Fruit fly (Drosophila melanogaster) whole organism, adult: ENCODE measurements around the gene sturkopf.
A peak's percentile ranks its signal among the peaks of the same experiment; 100 is the strongest.

ENCODE experiments used
- CG11617 ChIP-seq: fragments of 200-800 bp; sonication (Bioruptor generic); optimal IDR thresholded peaks from 2 replicates; lab custom pipeline; 2017; ENCODE audit warnings: mild to moderate bottlenecking, missing biosample characterization, missing genetic modification reagents, missing genetic modification characterization
- CG12768 ChIP-seq: fragments of 200-800 bp; sonication (Bioruptor generic); optimal IDR thresholded peaks from 2 replicates; lab custom pipeline; 2017; ENCODE audit warnings: missing biosample characterization, missing genetic modification characterization, mild to moderate bottlenecking, moderate library complexity, missing genetic modification reagents
- CG14711 ChIP-seq: fragments of 200-800 bp; sonication (Bioruptor generic); optimal IDR thresholded peaks from 2 replicates; lab custom pipeline; 2018; ENCODE audit warnings: missing biosample characterization, mild to moderate bottlenecking, missing genetic modification characterization, moderate library complexity
- CG1620 ChIP-seq: fragments of 200-800 bp; sonication (Bioruptor generic); optimal IDR thresholded peaks from 2 replicates; lab custom pipeline; 2016; ENCODE audit warnings: missing biosample characterization, missing genetic modification characterization
- CG33017 ChIP-seq: fragments of 200-800 bp; sonication (Bioruptor generic); optimal IDR thresholded peaks from 2 replicates; lab custom pipeline; 2018; ENCODE audit warnings: missing biosample characterization, mild to moderate bottlenecking, missing genetic modification characterization, moderate library complexity
- CG5204 ChIP-seq: fragments of 200-800 bp; sonication (Bioruptor generic); optimal IDR thresholded peaks from 2 replicates; lab custom pipeline; 2016; ENCODE audit warnings: missing biosample characterization, missing genetic modification characterization
- CG7045 ChIP-seq: fragments of 200-800 bp; sonication (Bioruptor generic); optimal IDR thresholded peaks from 2 replicates; lab custom pipeline; 2017; ENCODE audit warnings: missing biosample characterization, mild to moderate bottlenecking, missing genetic modification characterization
- CG7101 ChIP-seq: fragments of 200-800 bp; sonication (Bioruptor generic); optimal IDR thresholded peaks from 2 replicates; lab custom pipeline; 2018; ENCODE audit warnings: missing biosample characterization, mild to moderate bottlenecking, missing genetic modification characterization, moderate library complexity
- Clk ChIP-seq: fragments of 200-800 bp; sonication (Bioruptor generic); optimal IDR thresholded peaks from 2 replicates; lab custom pipeline; 2017; ENCODE audit warnings: missing biosample characterization, missing genetic modification characterization
- Crg-1 ChIP-seq: fragments of 200-800 bp; sonication (Bioruptor generic); optimal IDR thresholded peaks from 2 replicates; lab custom pipeline; 2016; ENCODE audit warnings: missing biosample characterization, missing genetic modification characterization
- Hr96 ChIP-seq: fragments of 200-800 bp; sonication (Bioruptor generic); optimal IDR thresholded peaks from 2 replicates; lab custom pipeline; 2016; ENCODE audit warnings: missing biosample characterization, missing genetic modification characterization
- Mnt ChIP-seq: fragments of 200-800 bp; sonication (Bioruptor generic); optimal IDR thresholded peaks from 2 replicates; lab custom pipeline; 2016; ENCODE audit warnings: missing biosample characterization, mild to moderate bottlenecking, missing genetic modification characterization
- bab1 ChIP-seq: fragments of 200-800 bp; sonication (Bioruptor generic); optimal IDR thresholded peaks from 3 replicates; lab custom pipeline; 2019; ENCODE audit warnings: missing biosample characterization, mild to moderate bottlenecking, missing genetic modification characterization, moderate library complexity
- cic ChIP-seq: fragments of 200-800 bp; sonication (Bioruptor generic); optimal IDR thresholded peaks from 2 replicates; lab custom pipeline; 2017; ENCODE audit warnings: missing biosample characterization, mild to moderate bottlenecking, missing genetic modification characterization, moderate library complexity
- cnc ChIP-seq, 2 experiments: fragments of >200 bp; optimal IDR thresholded peaks; 2 replicates each; lab custom pipeline; 2017
- kay ChIP-seq: fragments of 200-800 bp; sonication (Bioruptor generic); peaks from one replicate; lab custom pipeline; 2016; ENCODE audit warnings: missing biosample characterization, missing genetic modification characterization, borderline replicate concordance
- ovo ChIP-seq: fragments of 200-800 bp; sonication (Bioruptor generic); optimal IDR thresholded peaks from 2 replicates; lab custom pipeline; 2016; ENCODE audit warnings: missing biosample characterization, missing genetic modification characterization
- pad ChIP-seq: fragments of 200-800 bp; sonication (Bioruptor generic); optimal IDR thresholded peaks from 3 replicates; lab custom pipeline; 2017; ENCODE audit warnings: missing biosample characterization, missing genetic modification characterization, mild to moderate bottlenecking, moderate library complexity, missing genetic modification reagents
- tj ChIP-seq: fragments of 200-800 bp; sonication (Bioruptor generic); optimal IDR thresholded peaks from 3 replicates; lab custom pipeline; 2017; ENCODE audit warnings: missing biosample characterization, mild to moderate bottlenecking, missing genetic modification characterization, moderate library complexity
- toe ChIP-seq: fragments of 200-800 bp; sonication (Bioruptor generic); optimal IDR thresholded peaks from 2 replicates; lab custom pipeline; 2016; ENCODE audit warnings: missing biosample characterization, missing genetic modification characterization

sturkopf gene

dm6 chr3L:1322706-1323105, 9.5 kb upstream of the sturkopf start, which contains the start of gene CG9184:
Gene CG9184, minus strand, starts transcription at chr3L:1322806.
- no peak for TF ChIP-seq Clk (GFP tag; lab: Kevin White, UChicago)

- TF ChIP-seq CG1620 (GFP tag; lab: Kevin White, UChicago) (no peak), cnc (optimal IDR thresholded peaks at IDR 0.05; lab: Kevin White, UChicago) (peak in 1 of 2 experiments; percentile 27), CG11617 (GFP tag; lab: Kevin White, UChicago) (no peak)
Measured at dm6 chr3L:1322159-1322558, 9.0 kb upstream of the sturkopf start.

DNA sequence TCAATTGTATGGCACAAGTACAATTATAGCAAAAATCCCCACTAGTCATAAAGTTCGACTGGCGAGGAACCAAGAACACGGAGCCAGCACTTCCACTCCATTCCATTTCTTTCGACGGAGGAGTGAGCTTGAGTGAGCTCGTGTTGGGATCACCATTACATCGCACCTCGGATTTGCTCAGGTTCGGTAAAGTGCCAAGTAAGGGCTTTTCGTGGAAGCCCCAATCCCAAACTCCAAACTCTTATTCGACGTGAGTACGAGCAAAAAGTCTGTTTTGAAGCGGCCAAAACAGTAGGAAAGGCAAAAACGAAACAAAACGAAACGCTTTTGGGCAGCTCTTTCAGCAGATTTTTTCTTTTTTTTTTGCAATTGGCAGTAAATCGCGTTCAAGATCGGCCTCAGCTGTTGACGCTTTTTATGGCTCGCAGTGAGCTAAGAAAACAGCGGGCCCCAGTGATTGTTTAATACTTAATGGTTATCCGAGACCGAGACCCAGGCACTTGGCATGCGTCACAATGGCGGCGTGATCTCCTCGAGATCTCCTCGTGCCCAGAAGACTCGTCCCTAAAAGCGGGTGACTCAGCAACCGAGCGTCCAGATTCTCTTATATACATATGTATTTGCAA, 7.9 kb upstream of the sturkopf start:
- TF ChIP-seq CG33017 (tag; lab: Kevin White, UChicago): no peak
- TF ChIP-seq cic: no peak
- peak; percentile 95 for TF ChIP-seq tj (GFP tag; lab: Kevin White, UChicago)
- TF ChIP-seq pad (GFP tag; lab: Kevin White, UChicago): no peak

DNA sequence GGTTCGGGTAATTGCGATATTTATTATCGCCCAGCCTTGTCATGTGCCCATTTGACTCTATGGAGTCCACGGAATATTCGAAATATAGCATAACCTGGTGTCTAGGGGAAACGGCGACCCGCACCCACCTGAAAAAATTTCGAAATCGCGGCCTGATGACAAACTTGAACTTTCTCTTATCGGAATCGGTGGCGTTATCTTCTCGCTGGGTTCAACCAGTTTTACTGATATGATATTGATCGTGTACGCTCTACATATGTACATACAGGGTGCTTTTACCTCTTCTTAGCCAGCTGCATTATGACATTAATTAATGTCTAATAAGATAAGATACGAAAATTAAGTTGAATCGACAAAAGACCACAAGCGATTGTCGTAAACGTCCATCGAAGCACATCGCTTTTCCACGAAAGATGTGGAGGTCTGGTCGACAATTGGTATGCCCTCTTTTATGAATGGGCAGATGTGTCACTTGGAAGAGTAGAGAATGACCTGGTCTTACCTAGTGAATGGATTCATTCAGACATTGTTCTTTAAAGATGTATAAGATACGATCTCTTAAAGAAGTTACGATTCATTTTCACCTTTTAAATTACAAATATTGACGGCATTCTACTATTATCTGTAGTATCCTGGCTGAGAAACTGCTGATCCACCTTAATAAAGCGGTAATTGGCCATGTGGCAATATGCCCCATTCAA, 7.2 kb upstream of the sturkopf start:
- no peak for TF ChIP-seq Clk (GFP tag; lab: Kevin White, UChicago)
- TF ChIP-seq tj (GFP tag; lab: Kevin White, UChicago): no peak
- no peak for TF ChIP-seq cic
- TF ChIP-seq ovo: no peak
- TF ChIP-seq Mnt (GFP tag; lab: Kevin White, UChicago): no peak
- TF ChIP-seq CG33017 (tag; lab: Kevin White, UChicago): no peak
- TF ChIP-seq CG11617 (GFP tag; lab: Kevin White, UChicago): no peak
- no peak for TF ChIP-seq CG1620 (GFP tag; lab: Kevin White, UChicago)
- TF ChIP-seq CG7101 (tag; lab: Kevin White, UChicago): peak; percentile 41
- TF ChIP-seq toe: no peak
- no peak for TF ChIP-seq Hr96 (GFP tag; lab: Kevin White, UChicago)
- TF ChIP-seq CG14711 (tag; lab: Kevin White, UChicago): peak; percentile 53
- TF ChIP-seq bab1 (GFP tag; lab: Kevin White, UChicago): peak; percentile 54
- no peak for TF ChIP-seq CG7045 (GFP tag; lab: Kevin White, UChicago)
- TF ChIP-seq CG12768 (GFP tag; lab: Kevin White, UChicago): no peak
- no peak for TF ChIP-seq Crg-1 (GFP tag; lab: Kevin White, UChicago)
- no peak for TF ChIP-seq kay (GFP tag; lab: Kevin White, UChicago)
- TF ChIP-seq cnc (optimal IDR thresholded peaks at IDR 0.05; lab: Kevin White, UChicago): no peak
- TF ChIP-seq pad (GFP tag; lab: Kevin White, UChicago): peak; percentile 41

dm6 chr3L:1319097-1319725, 6.0 kb upstream of the sturkopf start:
- no peak for TF ChIP-seq Mnt (GFP tag; lab: Kevin White, UChicago)
- TF ChIP-seq cnc (optimal IDR thresholded peaks at IDR 0.05; lab: Kevin White, UChicago): no peak
- no peak for TF ChIP-seq Crg-1 (GFP tag; lab: Kevin White, UChicago)
- TF ChIP-seq CG7101 (tag; lab: Kevin White, UChicago): no peak
- no peak for TF ChIP-seq CG14711 (tag; lab: Kevin White, UChicago)
- no peak for TF ChIP-seq Hr96 (GFP tag; lab: Kevin White, UChicago)
- TF ChIP-seq Clk (GFP tag; lab: Kevin White, UChicago): no peak
- no peak for TF ChIP-seq CG7045 (GFP tag; lab: Kevin White, UChicago)
- no peak for TF ChIP-seq kay (GFP tag; lab: Kevin White, UChicago)
- TF ChIP-seq CG11617 (GFP tag; lab: Kevin White, UChicago): no peak
- no peak for TF ChIP-seq CG33017 (tag; lab: Kevin White, UChicago)
- no peak for TF ChIP-seq bab1 (GFP tag; lab: Kevin White, UChicago)
- TF ChIP-seq CG12768 (GFP tag; lab: Kevin White, UChicago): no peak

dm6 chr3L:1318241-1318640, 5.1 kb upstream of the sturkopf start, which contains the start of gene Myo61F:
Gene Myo61F, plus strand, starts transcription at chr3L:1318480.
- peak; percentile 42 for TF ChIP-seq tj (GFP tag; lab: Kevin White, UChicago)
- peak; percentile 28 for TF ChIP-seq Mnt (GFP tag; lab: Kevin White, UChicago)
- no peak for TF ChIP-seq CG12768 (GFP tag; lab: Kevin White, UChicago)
- TF ChIP-seq CG11617 (GFP tag; lab: Kevin White, UChicago): no peak
- TF ChIP-seq bab1 (GFP tag; lab: Kevin White, UChicago): peak; percentile 54
- no peak for TF ChIP-seq CG5204 (GFP tag; lab: Kevin White, UChicago)
